Fruit fly (Drosophila melanogaster): ENCODE data around the gene CG31223.

dm6 chr3R:20845493-20845892 lies 14.6 kb downstream of the CG31223 start:
- TF ChIP-seq insv (optimal IDR thresholded peaks at IDR 0.05) (no peak), h (optimal IDR thresholded peaks at IDR 0.05) (no peak)

Data from Kc167 (cell line).